Worm (Caenorhabditis elegans) whole organism, L1 larva: Measurements from ENCODE around the gene duxl-1.

ENCODE experiments used
- C16A3.4 ChIP-seq: fragments of 150-350 bp; optimal IDR thresholded peaks from 2 replicates; lab custom pipeline; 2014; ENCODE audit warnings: missing biosample characterization, missing genetic modification characterization
- F16B12.6 ChIP-seq: fragments of 150-350 bp; optimal IDR thresholded peaks from 2 replicates; lab custom pipeline; 2014; ENCODE audit warnings: missing biosample characterization, missing genetic modification characterization
- hlh-17 ChIP-seq: fragments of 200-800 bp; sonication (Bioruptor generic); optimal IDR thresholded peaks from 2 replicates; lab custom pipeline; 2018; ENCODE audit warnings: missing genetic modification characterization, mild to moderate bottlenecking, missing compliant biosample characterization, moderate library complexity, borderline replicate concordance
- lsy-2 ChIP-seq, 2 experiments: fragments of 150-350 bp; optimal IDR thresholded peaks; 2 replicates each; lab custom pipeline; 2014; ENCODE audit warnings: missing biosample characterization in 2 of 2, missing genetic modification characterization in 2 of 2
- mab-9 ChIP-seq: fragments of 200-800 bp; sonication (Bioruptor generic); IDR thresholded peaks from 2 replicates; pipeline ENCODE4 v1.3.6; 2022; ENCODE audit warnings: missing genetic modification reagents, missing genetic modification characterization, missing compliant biosample characterization
- mdl-1 ChIP-seq, 2 experiments: fragments of 150-350 bp; optimal IDR thresholded peaks; 2 replicates each; lab custom pipeline; 2014 to 2017; ENCODE audit warnings: missing biosample characterization in 2 of 2, missing genetic modification characterization in 2 of 2, inconsistent platforms in 1 of 2
- nhr-12 ChIP-seq: sonication (generic microtip); optimal IDR thresholded peaks from 2 replicates; lab custom pipeline; 2017; ENCODE audit warnings: missing biosample characterization, missing genetic modification characterization
- nhr-28 ChIP-seq: fragments of 150-350 bp; optimal IDR thresholded peaks from 2 replicates; lab custom pipeline; 2014; ENCODE audit warnings: missing biosample characterization, missing genetic modification characterization
- nhr-90 ChIP-seq: sonication (generic microtip); optimal IDR thresholded peaks from 2 replicates; lab custom pipeline; 2016; ENCODE audit warnings: mild to moderate bottlenecking, missing genetic modification characterization, missing compliant biosample characterization; ENCODE audit not compliant: poor library complexity
- unc-62 ChIP-seq: fragments of 150-350 bp; optimal IDR thresholded peaks from 2 replicates; lab custom pipeline; 2014; ENCODE audit warnings: missing biosample characterization, missing genetic modification reagents, missing genetic modification characterization

DNA sequence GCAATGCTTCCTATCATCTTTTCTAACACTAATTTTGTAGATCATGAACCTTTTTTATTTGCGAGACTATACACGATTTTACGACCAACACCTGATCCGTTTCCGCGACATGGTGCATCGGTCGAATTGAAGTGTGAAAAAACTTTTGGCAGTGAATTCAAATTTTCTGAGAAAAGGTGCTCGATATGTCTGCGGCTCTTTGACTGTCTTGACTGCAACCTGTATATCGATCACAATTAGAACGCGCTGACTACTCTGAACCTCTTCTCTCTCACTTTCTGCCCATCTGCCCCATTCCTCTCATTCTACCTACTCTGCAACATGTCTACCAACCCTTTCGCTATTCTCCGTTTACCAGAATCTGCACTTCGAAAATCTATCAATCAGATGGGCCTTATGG is 18.7 kb downstream of the duxl-1 start, which contains the start of gene fbxb-26:
- TF ChIP-seq lsy-2 (tag; optimal IDR thresholded peaks at IDR 0.05; lab: Kevin White, UChicago) = no peak
- no peak for TF ChIP-seq nhr-12 (tag; lab: Kevin White, UChicago)
- TF ChIP-seq C16A3.4 = no peak
- no peak for TF ChIP-seq nhr-28 (tag; lab: Kevin White, UChicago)
- TF ChIP-seq hlh-17 = no peak
- no peak for TF ChIP-seq mdl-1 (tag; optimal IDR thresholded peaks at IDR 0.05; lab: Kevin White, UChicago)
- no peak for TF ChIP-seq nhr-90
- TF ChIP-seq F16B12.6 (tag; lab: Kevin White, UChicago) = no peak
- no peak for TF ChIP-seq mab-9 (GFP tag; lab: Robert Waterston, UW)
- no peak for TF ChIP-seq unc-62 (GFP tag; lab: Kevin White, UChicago)
